Worm (Caenorhabditis elegans) whole organism, L3 larva: ENCODE measurements around the gene F49E11.7.

Source experiments
- aly-2 ChIP-seq: fragments of 150-350 bp; optimal IDR thresholded peaks from 2 replicates; lab custom pipeline; 2014; ENCODE audit warnings: missing biosample characterization, missing genetic modification characterization
- ceh-28 ChIP-seq: fragments of 150-350 bp; optimal IDR thresholded peaks from 2 replicates; lab custom pipeline; 2014; ENCODE audit warnings: missing biosample characterization, missing genetic modification reagents, missing genetic modification characterization
- egl-27 ChIP-seq: sonication (generic microtip); optimal IDR thresholded peaks from 4 replicates; lab custom pipeline; 2017; ENCODE audit warnings: missing biosample characterization, missing genetic modification reagents, missing genetic modification characterization
- elt-1 ChIP-seq: fragments of 150-350 bp; optimal IDR thresholded peaks from 2 replicates; lab custom pipeline; 2014; ENCODE audit warnings: missing biosample characterization, missing genetic modification characterization
- elt-3 ChIP-seq, 3 experiments: fragments of 150-350 bp in 1 of 3; sonication (generic microtip) in 2 of 3; optimal IDR thresholded peaks; 2 replicates in 2 of 3; 4 replicates in 1 of 3; lab custom pipeline; 2014 to 2017; ENCODE audit warnings: missing biosample characterization in 3 of 3, missing genetic modification characterization in 3 of 3
- eor-1 ChIP-seq, 2 experiments: fragments of 150-350 bp; optimal IDR thresholded peaks; 2 replicates each; lab custom pipeline; 2014 to 2018; ENCODE audit warnings: missing biosample characterization in 2 of 2, missing genetic modification characterization in 2 of 2
- fkh-10 ChIP-seq: sonication (generic microtip); optimal IDR thresholded peaks from 2 replicates; lab custom pipeline; 2017; ENCODE audit warnings: missing biosample characterization, missing genetic modification reagents, missing genetic modification characterization
- fkh-2 ChIP-seq: fragments of 150-350 bp; optimal IDR thresholded peaks from 2 replicates; lab custom pipeline; 2014; ENCODE audit warnings: missing biosample characterization, missing genetic modification reagents, missing genetic modification characterization
- fos-1 ChIP-seq: fragments of 150-350 bp; optimal IDR thresholded peaks from 2 replicates; lab custom pipeline; 2014; ENCODE audit warnings: missing biosample characterization, missing genetic modification characterization
- jun-1 ChIP-seq: fragments of 150-350 bp; optimal IDR thresholded peaks from 2 replicates; lab custom pipeline; 2014; ENCODE audit warnings: missing biosample characterization, missing genetic modification reagents, missing genetic modification characterization
- lin-39 ChIP-seq: fragments of 150-350 bp; optimal IDR thresholded peaks from 2 replicates; lab custom pipeline; 2018; ENCODE audit warnings: missing biosample characterization, missing genetic modification reagents, missing genetic modification characterization
- lsy-12 ChIP-seq: sonication (generic microtip); optimal IDR thresholded peaks from 2 replicates; lab custom pipeline; 2016; ENCODE audit warnings: mild to moderate bottlenecking, missing genetic modification characterization, missing compliant biosample characterization
- mdl-1 ChIP-seq: fragments of 150-350 bp; optimal IDR thresholded peaks from 2 replicates; lab custom pipeline; 2014; ENCODE audit warnings: missing biosample characterization, missing genetic modification characterization
- mml-1 ChIP-seq: fragments of 150-350 bp; sonication (generic microtip); optimal IDR thresholded peaks from 3 replicates; lab custom pipeline; 2014; ENCODE audit warnings: missing biosample characterization, missing genetic modification characterization
- nhr-12 ChIP-seq: fragments of 150-350 bp; optimal IDR thresholded peaks from 2 replicates; lab custom pipeline; 2014; ENCODE audit warnings: missing biosample characterization, missing genetic modification characterization
- nhr-23 ChIP-seq: fragments of 150-350 bp; optimal IDR thresholded peaks from 2 replicates; lab custom pipeline; 2014; ENCODE audit warnings: missing biosample characterization, missing genetic modification reagents, missing genetic modification characterization
- nhr-237 ChIP-seq: fragments of 150-350 bp; optimal IDR thresholded peaks from 2 replicates; lab custom pipeline; 2014; ENCODE audit warnings: missing biosample characterization, missing genetic modification characterization
- nhr-25 ChIP-seq: sonication (generic microtip); optimal IDR thresholded peaks from 2 replicates; lab custom pipeline; 2017; ENCODE audit warnings: missing biosample characterization, missing genetic modification characterization
- nhr-28 ChIP-seq: fragments of 150-350 bp; optimal IDR thresholded peaks from 2 replicates; lab custom pipeline; 2014; ENCODE audit warnings: missing biosample characterization, missing genetic modification characterization
- nhr-67 ChIP-seq: fragments of 150-350 bp; optimal IDR thresholded peaks from 2 replicates; lab custom pipeline; 2014; ENCODE audit warnings: missing biosample characterization, missing genetic modification characterization
- nhr-76 ChIP-seq: fragments of 150-350 bp; sonication (generic microtip); optimal IDR thresholded peaks from 5 replicates; lab custom pipeline; 2014; ENCODE audit warnings: missing biosample characterization, missing genetic modification characterization
- nhr-77 ChIP-seq: fragments of 150-350 bp; optimal IDR thresholded peaks from 2 replicates; lab custom pipeline; 2014; ENCODE audit warnings: missing biosample characterization, missing genetic modification characterization
- pha-4 ChIP-seq: fragments of 150-350 bp; optimal IDR thresholded peaks from 2 replicates; lab custom pipeline; 2014; ENCODE audit warnings: missing biosample characterization, missing genetic modification reagents, missing genetic modification characterization
- pqm-1 ChIP-seq: fragments of 150-350 bp; optimal IDR thresholded peaks from 2 replicates; lab custom pipeline; 2017; ENCODE audit warnings: missing biosample characterization, missing genetic modification characterization, inconsistent platforms
- sea-2 ChIP-seq: fragments of 150-350 bp; sonication (generic microtip); optimal IDR thresholded peaks from 4 replicates; lab custom pipeline; 2014; ENCODE audit warnings: missing biosample characterization, missing genetic modification reagents, missing genetic modification characterization
- skn-1 ChIP-seq: fragments of 150-350 bp; optimal IDR thresholded peaks from 2 replicates; lab custom pipeline; 2014; ENCODE audit warnings: missing biosample characterization, missing genetic modification characterization
- tbx-2 ChIP-seq: sonication (generic microtip); optimal IDR thresholded peaks from 2 replicates; lab custom pipeline; 2016; ENCODE audit warnings: mild to moderate bottlenecking, missing genetic modification characterization, missing compliant biosample characterization
- unc-62 ChIP-seq: fragments of 150-350 bp; sonication (generic microtip); optimal IDR thresholded peaks from 4 replicates; lab custom pipeline; 2014; ENCODE audit warnings: missing biosample characterization, missing genetic modification reagents, missing genetic modification characterization
- zag-1 ChIP-seq: fragments of 150-350 bp; optimal IDR thresholded peaks from 2 replicates; lab custom pipeline; 2014; ENCODE audit warnings: missing biosample characterization, missing genetic modification characterization
- ztf-11 ChIP-seq: fragments of 150-350 bp; optimal IDR thresholded peaks from 2 replicates; lab custom pipeline; 2014; ENCODE audit warnings: missing biosample characterization, missing genetic modification characterization

F49E11.7 gene

DNA sequence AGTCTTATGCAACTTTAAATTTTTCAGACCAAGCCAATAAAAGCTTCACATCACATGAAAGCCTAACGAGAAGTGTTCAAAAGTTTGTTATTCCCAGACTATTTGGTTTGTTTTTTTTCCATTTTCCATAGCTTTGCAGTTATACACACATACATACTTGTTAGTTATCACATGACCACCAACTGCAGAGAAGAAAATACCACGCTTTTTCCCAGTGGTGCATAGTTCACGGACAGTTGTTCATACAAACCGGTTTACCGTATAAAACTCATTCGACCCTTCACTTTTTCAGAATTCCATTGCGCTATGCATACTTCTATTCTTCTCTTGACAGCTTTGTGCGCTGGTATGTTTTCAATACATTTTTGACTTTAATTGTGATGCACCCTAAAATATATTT is 11.0 kb downstream of the F49E11.7 start, which contains the start of gene scl-5:
TSS of gene scl-5 (plus strand) at position 301 of the 400 bp plus-strand sequence.
- no peak for TF ChIP-seq zag-1 (tag; lab: Kevin White, UChicago)
- TF ChIP-seq lsy-12 (tag; lab: Kevin White, UChicago) = no peak
- no peak for TF ChIP-seq fkh-10 (GFP tag; lab: Kevin White, UChicago)
- TF ChIP-seq elt-3 (tag; optimal IDR thresholded peaks at IDR 0.05; lab: Kevin White, UChicago) = no peak
- TF ChIP-seq aly-2 (tag; lab: Kevin White, UChicago) = no peak
- no peak for TF ChIP-seq nhr-28
- no peak for TF ChIP-seq nhr-12 (tag; lab: Kevin White, UChicago)
- no peak for TF ChIP-seq tbx-2 (tag; lab: Kevin White, UChicago)
- no peak for TF ChIP-seq nhr-76 (tag; lab: Kevin White, UChicago)
- no peak for TF ChIP-seq nhr-67
- TF ChIP-seq elt-1 (tag; lab: Kevin White, UChicago) = no peak
- TF ChIP-seq unc-62 (GFP tag; lab: Kevin White, UChicago) = no peak
- TF ChIP-seq nhr-237 (tag; lab: Kevin White, UChicago) = no peak
- no peak for TF ChIP-seq egl-27
- no peak for TF ChIP-seq sea-2 (GFP tag; lab: Kevin White, UChicago)
- no peak for TF ChIP-seq jun-1

- TF ChIP-seq nhr-12 (tag; lab: Kevin White, UChicago) (no peak), egl-27 (no peak), pha-4 (tag; lab: Kevin White, UChicago) (no peak), mdl-1 (tag; lab: Kevin White, UChicago) (no peak), jun-1 (no peak), eor-1 (tag; optimal IDR thresholded peaks at IDR 0.05; lab: Kevin White, UChicago) (no peak), nhr-23 (tag; lab: Kevin White, UChicago) (no peak)
Observed at ce11 chrIV:13066044-13066443, 13.4 kb downstream of the F49E11.7 start.

ce11 chrIV:13067200-13067599 is 14.5 kb downstream of the F49E11.7 start, which contains the start of gene col-131:
TSS of gene col-131 (minus strand) at chrIV:13067300.
- TF ChIP-seq nhr-28 (no peak), fkh-2 (tag; lab: Kevin White, UChicago) (no peak), elt-3 (tag; optimal IDR thresholded peaks at IDR 0.05; lab: Kevin White, UChicago) (no peak), tbx-2 (tag; lab: Kevin White, UChicago) (no peak), ztf-11 (tag; lab: Kevin White, UChicago) (no peak), pqm-1 (no peak), zag-1 (tag; lab: Kevin White, UChicago) (no peak), mml-1 (tag; lab: Kevin White, UChicago) (no peak), lin-39 (no peak), egl-27 (no peak), nhr-23 (tag; lab: Kevin White, UChicago) (no peak)
- TF ChIP-seq, all 47 proteins: peak for 0

DNA sequence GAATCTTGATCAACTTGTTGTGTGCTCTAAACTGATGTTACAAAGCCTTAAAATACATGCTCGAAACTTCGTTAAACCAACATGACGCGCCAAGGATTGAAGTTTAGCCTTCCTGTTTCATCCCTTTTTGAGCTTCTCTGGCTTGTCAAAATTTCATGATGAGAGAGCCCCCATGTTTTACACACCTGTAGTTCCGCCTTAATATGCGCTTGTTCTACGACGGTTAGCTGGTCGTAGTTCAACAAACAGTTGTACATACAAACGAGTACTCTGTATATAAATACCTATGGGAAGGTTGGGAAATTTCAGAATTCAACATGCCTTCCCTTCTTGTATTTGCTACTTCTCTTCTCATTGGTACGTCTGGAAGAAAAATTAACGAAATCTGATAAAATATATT is 15.8 kb downstream of the F49E11.7 start, which contains the start of gene scl-6:
TSS of gene scl-6 (plus strand) at position 301 of the 400 bp plus-strand sequence.
- no peak for TF ChIP-seq elt-1 (tag; lab: Kevin White, UChicago)
- TF ChIP-seq ztf-11 (tag; lab: Kevin White, UChicago) = no peak

ce11 chrIV:13070142-13070541 is 17.5 kb downstream of the F49E11.7 start, which contains the start of gene scl-7:
TSS of gene scl-7 (plus strand) at chrIV:13070442.
- TF ChIP-seq nhr-25 (tag; lab: Kevin White, UChicago) (no peak), lsy-12 (tag; lab: Kevin White, UChicago) (no peak), skn-1 (tag; lab: Kevin White, UChicago) (no peak), fos-1 (tag; lab: Kevin White, UChicago) (no peak), mml-1 (tag; lab: Kevin White, UChicago) (no peak), ztf-11 (tag; lab: Kevin White, UChicago) (no peak), sea-2 (GFP tag; lab: Kevin White, UChicago) (no peak), ceh-28 (tag; lab: Kevin White, UChicago) (no peak), lin-39 (no peak), nhr-77 (tag; lab: Kevin White, UChicago) (no peak), aly-2 (tag; lab: Kevin White, UChicago) (no peak)
- TF ChIP-seq, all 47 proteins: peak for 0

ce11 chrIV:13071445-13071844 is 18.8 kb downstream of the F49E11.7 start, which contains the start of gene scl-8:
TSS of gene scl-8 (plus strand) at chrIV:13071745.
- TF ChIP-seq sea-2 (GFP tag; lab: Kevin White, UChicago) = no peak
- TF ChIP-seq, all 47 proteins: peak for 0
